Fruit fly (Drosophila melanogaster): ENCODE measurements around the gene CG9795.

CG9795 gene

DNA sequence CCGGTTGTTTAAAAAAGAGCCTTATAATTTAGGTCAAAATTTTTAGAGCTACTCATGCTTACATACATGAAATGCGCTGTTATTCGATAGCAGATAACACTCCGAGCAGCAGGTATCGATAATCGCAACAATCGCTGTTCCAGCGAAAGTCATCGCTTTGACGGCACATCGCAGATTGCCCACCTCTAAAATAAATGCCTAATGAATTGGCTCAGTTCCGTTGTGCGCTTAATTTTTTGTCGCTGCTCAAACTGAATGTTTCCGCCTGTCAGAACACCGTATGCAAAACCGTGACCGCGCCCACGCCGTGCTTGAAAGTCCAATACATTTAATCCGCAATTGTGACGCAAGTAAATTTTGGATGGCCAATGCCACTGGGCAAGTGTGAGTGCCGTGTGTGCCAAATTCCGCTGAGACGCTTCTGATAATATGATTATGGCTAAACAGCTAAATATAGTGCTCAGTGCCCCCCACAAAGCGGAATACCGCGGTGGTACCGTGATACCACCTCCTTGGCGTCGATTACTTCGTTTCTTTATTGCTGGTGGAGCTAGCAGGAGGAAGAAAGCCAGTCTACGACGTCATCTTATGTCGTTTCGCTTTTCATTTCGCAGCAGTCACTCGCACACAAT is at the start of gene CG9795:
CG9795 (plus strand) TSS at position 177 of the 632 bp plus-strand sequence.
- TF ChIP-seq CG14655 (GFP tag; optimal IDR thresholded peaks at IDR 0.05) (no peak), CG9948 (tag; optimal IDR thresholded peaks at IDR 0.05) (no peak), rn (GFP tag; IDR thresholded peaks at IDR 0.05) (no peak), CG4496 (GFP tag; IDR thresholded peaks at IDR 0.05) (peak; percentile 51; the same call in 2 of the 3 replicates), CG17806 (tag; optimal IDR thresholded peaks at IDR 0.05) (peak; percentile 3), CG8301 (tag; optimal IDR thresholded peaks at IDR 0.05) (no peak), CG8159 (tag; optimal IDR thresholded peaks at IDR 0.05) (no peak), CG10348 (GFP tag; IDR thresholded peaks at IDR 0.05) (no peak), gl (tag; optimal IDR thresholded peaks at IDR 0.05) (no peak), Pif1B (GFP tag; optimal IDR thresholded peaks at IDR 0.05) (no peak), fd96Ca (GFP tag; IDR thresholded peaks at IDR 0.05) (no peak), Pif1A (GFP tag; optimal IDR thresholded peaks at IDR 0.05) (no peak), D1 (tag; optimal IDR thresholded peaks at IDR 0.05) (no peak), CG34367 (tag; optimal IDR thresholded peaks at IDR 0.05) (no peak), EcR (GFP tag; optimal IDR thresholded peaks at IDR 0.05) (peak; percentile 27), CG13204 (GFP tag; optimal IDR thresholded peaks at IDR 0.05) (no peak), CG32121 (GFP tag; IDR thresholded peaks at IDR 0.05) (peak; percentile 27; the same call in 1 of the 2 replicates), CG15710 (tag; optimal IDR thresholded peaks at IDR 0.05) (no peak), CG12605 (GFP tag; IDR thresholded peaks at IDR 0.05) (no peak), Snoo (tag; optimal IDR thresholded peaks at IDR 0.05) (peak; percentile 16), Ets98B (GFP tag; IDR thresholded peaks at IDR 0.05) (peak; percentile 52; the same call in 1 of the 2 replicates)

DNA sequence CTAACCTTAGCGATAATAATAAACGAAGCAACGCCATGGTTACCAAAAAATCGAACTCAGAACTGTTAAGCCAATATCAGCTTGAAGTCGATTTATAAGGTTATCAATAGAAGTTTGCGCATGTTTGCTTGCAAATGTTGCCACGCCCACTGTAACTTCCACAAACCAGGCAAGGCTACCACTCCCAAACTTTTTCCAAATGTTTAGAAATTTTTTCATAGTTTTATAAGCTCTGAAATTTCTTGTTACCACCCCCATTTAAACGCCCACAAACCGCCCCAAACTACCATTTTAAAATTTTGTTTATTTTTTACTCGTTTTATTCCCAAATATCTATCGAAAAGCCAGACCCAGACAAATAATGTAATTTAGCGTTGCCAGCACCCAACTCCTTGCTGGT is 41.7 kb upstream of the CG9795 start, which contains the start of gene flip:
flip (minus strand) TSS at position 101 of the 400 bp plus-strand sequence.
- TF ChIP-seq Pif1A (GFP tag; optimal IDR thresholded peaks at IDR 0.05): no peak
- TF ChIP-seq Snoo (tag; optimal IDR thresholded peaks at IDR 0.05): no peak
- TF ChIP-seq CG12605 (GFP tag; IDR thresholded peaks at IDR 0.05): no peak
- no peak for TF ChIP-seq CG15710 (tag; optimal IDR thresholded peaks at IDR 0.05)
- no peak for TF ChIP-seq CG9948 (tag; optimal IDR thresholded peaks at IDR 0.05)
- no peak for TF ChIP-seq rn (GFP tag; IDR thresholded peaks at IDR 0.05)
- no peak for TF ChIP-seq CG4496 (GFP tag; IDR thresholded peaks at IDR 0.05)
- no peak for TF ChIP-seq D1 (tag; optimal IDR thresholded peaks at IDR 0.05)
- no peak for TF ChIP-seq Ets98B (GFP tag; IDR thresholded peaks at IDR 0.05)
- no peak for TF ChIP-seq EcR (GFP tag; optimal IDR thresholded peaks at IDR 0.05)
- TF ChIP-seq CG8301 (tag; optimal IDR thresholded peaks at IDR 0.05): no peak
- no peak for TF ChIP-seq CG13204 (GFP tag; optimal IDR thresholded peaks at IDR 0.05)
- TF ChIP-seq CG10348 (GFP tag; IDR thresholded peaks at IDR 0.05): no peak
- TF ChIP-seq gl (tag; optimal IDR thresholded peaks at IDR 0.05): no peak
- TF ChIP-seq CG34367 (tag; optimal IDR thresholded peaks at IDR 0.05): no peak
- TF ChIP-seq CG17806 (tag; optimal IDR thresholded peaks at IDR 0.05): no peak
- no peak for TF ChIP-seq fd96Ca (GFP tag; IDR thresholded peaks at IDR 0.05)
- no peak for TF ChIP-seq Pif1B (GFP tag; optimal IDR thresholded peaks at IDR 0.05)
- no peak for TF ChIP-seq CG14655 (GFP tag; optimal IDR thresholded peaks at IDR 0.05)

dm6 chr3R:4280062-4280461 is 39.4 kb upstream of the CG9795 start, which contains the start of gene cpx:
TSS of gene cpx (plus strand) at chr3R:4280221.
- no peak for TF ChIP-seq fd96Ca (GFP tag; IDR thresholded peaks at IDR 0.05)

- no peak for TF ChIP-seq CG32121 (GFP tag; IDR thresholded peaks at IDR 0.05)
- TF ChIP-seq fd96Ca (GFP tag; IDR thresholded peaks at IDR 0.05): 0 out of 3 replicates have a peak, but pooled peaks have one; percentile 11
- 0 out of 3 replicates have a peak, but pooled peaks have one; percentile 29 for TF ChIP-seq CG4496 (GFP tag; IDR thresholded peaks at IDR 0.05)
- 0 out of 2 replicates have a peak, but pooled peaks have one; percentile 13 for TF ChIP-seq Ets98B (GFP tag; IDR thresholded peaks at IDR 0.05)
- TF ChIP-seq Snoo (tag; optimal IDR thresholded peaks at IDR 0.05): no peak
- TF ChIP-seq CG13204 (GFP tag; optimal IDR thresholded peaks at IDR 0.05): peak; percentile 16
Measured at dm6 chr3R:4281119-4281861, 38.2 kb upstream of the CG9795 start.

DNA sequence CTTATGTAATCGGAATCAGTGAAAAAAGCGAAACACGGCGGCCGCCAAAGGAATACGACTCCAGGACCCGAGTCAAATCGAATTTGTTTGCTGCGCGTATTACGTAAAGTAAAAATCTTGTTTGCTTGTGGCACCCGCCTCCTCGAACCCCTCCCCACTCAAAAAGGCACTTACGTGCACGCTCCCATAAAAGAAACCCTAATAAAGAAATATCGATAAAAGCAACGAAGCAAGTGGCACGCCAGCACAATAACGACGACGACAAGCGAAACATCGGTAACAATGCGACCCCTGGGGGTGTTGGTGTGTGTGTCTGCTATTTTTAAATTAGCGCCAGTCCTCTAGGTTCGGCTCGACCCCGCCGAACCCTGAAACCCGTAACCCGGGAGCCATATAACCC is 37.3 kb upstream of the CG9795 start:
- no peak for TF ChIP-seq CG14655 (GFP tag; optimal IDR thresholded peaks at IDR 0.05)
- no peak for TF ChIP-seq CG34367 (tag; optimal IDR thresholded peaks at IDR 0.05)
- no peak for TF ChIP-seq rn (GFP tag; IDR thresholded peaks at IDR 0.05)
- no peak for TF ChIP-seq CG13204 (GFP tag; optimal IDR thresholded peaks at IDR 0.05)
- no peak for TF ChIP-seq Pif1B (GFP tag; optimal IDR thresholded peaks at IDR 0.05)
- no peak for TF ChIP-seq gl (tag; optimal IDR thresholded peaks at IDR 0.05)
- no peak for TF ChIP-seq CG32121 (GFP tag; IDR thresholded peaks at IDR 0.05)
- no peak for TF ChIP-seq Ets98B (GFP tag; IDR thresholded peaks at IDR 0.05)
- no peak for TF ChIP-seq CG8159 (tag; optimal IDR thresholded peaks at IDR 0.05)
- no peak for TF ChIP-seq D1 (tag; optimal IDR thresholded peaks at IDR 0.05)
- no peak for TF ChIP-seq CG4496 (GFP tag; IDR thresholded peaks at IDR 0.05)
- no peak for TF ChIP-seq CG10348 (GFP tag; IDR thresholded peaks at IDR 0.05)
- TF ChIP-seq EcR (GFP tag; optimal IDR thresholded peaks at IDR 0.05): no peak
- TF ChIP-seq CG8301 (tag; optimal IDR thresholded peaks at IDR 0.05): no peak
